Fruit fly (Drosophila melanogaster) whole organism: Measurements from ENCODE around the gene CG7322.

Experiments
- CG8478 ChIP-seq: fragments of >200 bp; optimal IDR thresholded peaks from 2 replicates; lab custom pipeline; 2018; ENCODE audit warnings: inconsistent platforms
- EcR ChIP-seq, 2 experiments: fragments of >200 bp; optimal IDR thresholded peaks; 2 replicates each; lab custom pipeline; 2017; ENCODE audit warnings: missing biosample characterization in 2 of 2, missing genetic modification characterization in 2 of 2, missing genetic modification reagents in 2 of 2

- no peak for TF ChIP-seq CG8478 (lab: Kevin White, UChicago)
- no peak for TF ChIP-seq EcR (GFP tag; optimal IDR thresholded peaks at IDR 0.05; lab: Kevin White, UChicago)
Measured at dm6 chrX:18814944-18815343, 42.6 kb downstream of the CG7322 start.
